Fruit fly (Drosophila melanogaster): Measurements from ENCODE around the gene Ctr9.

dm6 chr3L:1258547-1258946 is 48.5 kb upstream of the Ctr9 start:
- no peak for TF ChIP-seq CG8478 (optimal IDR thresholded peaks at IDR 0.05)
- no peak for TF ChIP-seq CTCF (optimal IDR thresholded peaks at IDR 0.05)
